Worm (Caenorhabditis elegans) whole organism, L1 larva: ENCODE results near the gene clu-1.

ENCODE experiments used
- C16A3.4 ChIP-seq: fragments of 150-350 bp; optimal IDR thresholded peaks from 2 replicates; lab custom pipeline; 2014; ENCODE audit warnings: missing biosample characterization, missing genetic modification characterization
- F16B12.6 ChIP-seq: fragments of 150-350 bp; optimal IDR thresholded peaks from 2 replicates; lab custom pipeline; 2014; ENCODE audit warnings: missing biosample characterization, missing genetic modification characterization
- ama-1 ChIP-seq: fragments of 150-350 bp; optimal IDR thresholded peaks from 2 replicates; lab custom pipeline; 2014
- blmp-1 ChIP-seq: fragments of 150-350 bp; optimal IDR thresholded peaks from 2 replicates; lab custom pipeline; 2014; ENCODE audit warnings: missing biosample characterization, missing genetic modification characterization
- ceh-63 ChIP-seq: fragments of 200-800 bp; sonication (Bioruptor generic); optimal IDR thresholded peaks from 2 replicates; lab custom pipeline; 2018; ENCODE audit warnings: mild to moderate bottlenecking, missing genetic modification characterization, missing compliant biosample characterization
- ceh-88 ChIP-seq: fragments of 200-800 bp; sonication (Bioruptor generic); IDR thresholded peaks from 2 replicates; pipeline ENCODE4 v1.3.6; 2022; ENCODE audit warnings: missing genetic modification characterization, missing compliant biosample characterization
- dpl-1 ChIP-seq, 3 experiments: fragments of 150-350 bp in 2 of 3; sonication (generic microtip) in 1 of 3; optimal IDR thresholded peaks; 2 replicates each; lab custom pipeline; 2014 to 2017; ENCODE audit warnings: missing biosample characterization in 3 of 3, missing genetic modification characterization in 3 of 3, missing genetic modification reagents in 3 of 3
- efl-1 ChIP-seq, 4 experiments: fragments of 150-350 bp; optimal IDR thresholded peaks in 3 of 4; peaks in 1 of 4; 1 replicate in 1 of 4; 2 replicates in 3 of 4; lab custom pipeline; 2014; ENCODE audit warnings: missing biosample characterization in 2 of 4, missing genetic modification characterization in 2 of 4, missing genetic modification reagents in 2 of 4
- egl-13 ChIP-seq: sonication (generic microtip); optimal IDR thresholded peaks from 2 replicates; lab custom pipeline; 2016; ENCODE audit warnings: missing genotype, missing genetic modification reagents, missing genetic modification characterization, missing compliant biosample characterization
- egl-27 ChIP-seq, 2 experiments: fragments of 150-350 bp in 1 of 2; sonication (generic microtip); optimal IDR thresholded peaks; 3 replicates each; lab custom pipeline; 2017 to 2018; ENCODE audit warnings: missing biosample characterization in 2 of 2, missing genetic modification characterization in 2 of 2, missing genetic modification reagents in 2 of 2
- elt-3 ChIP-seq, 6 experiments: fragments of 150-350 bp in 1 of 6; sonication (generic microtip); optimal IDR thresholded peaks; 2 replicates each; lab custom pipeline; 2017 to 2018; ENCODE audit warnings: missing biosample characterization in 6 of 6, missing genetic modification characterization in 6 of 6, inconsistent platforms in 1 of 6
- ets-5 ChIP-seq: fragments of 200-800 bp; sonication (Bioruptor generic); IDR thresholded peaks from 2 replicates; pipeline ENCODE4 v1.3.6; 2022; ENCODE audit warnings: missing genetic modification characterization, missing compliant biosample characterization
- fkh-10 ChIP-seq: sonication (generic microtip); optimal IDR thresholded peaks from 2 replicates; lab custom pipeline; 2017; ENCODE audit warnings: missing biosample characterization, missing genetic modification reagents, missing genetic modification characterization
- fos-1 ChIP-seq: fragments of 150-350 bp; optimal IDR thresholded peaks from 2 replicates; lab custom pipeline; 2014; ENCODE audit warnings: missing biosample characterization, missing genetic modification characterization
- hlh-17 ChIP-seq: fragments of 200-800 bp; sonication (Bioruptor generic); optimal IDR thresholded peaks from 2 replicates; lab custom pipeline; 2018; ENCODE audit warnings: missing genetic modification characterization, mild to moderate bottlenecking, missing compliant biosample characterization, moderate library complexity, borderline replicate concordance
- lin-13 ChIP-seq: fragments of 150-350 bp; optimal IDR thresholded peaks from 2 replicates; lab custom pipeline; 2014; ENCODE audit warnings: missing biosample characterization, missing genetic modification reagents, missing genetic modification characterization
- lin-14 ChIP-seq: fragments of 200-800 bp; sonication (Bioruptor generic); optimal IDR thresholded peaks from 2 replicates; lab custom pipeline; 2018; ENCODE audit warnings: mild to moderate bottlenecking, missing genetic modification characterization, moderate library complexity, missing compliant biosample characterization
- lin-35 ChIP-seq, 2 experiments: fragments of 150-350 bp; optimal IDR thresholded peaks; 2 replicates each; lab custom pipeline; 2014; ENCODE audit warnings: missing biosample characterization in 2 of 2, missing genetic modification characterization in 2 of 2, missing genetic modification reagents in 2 of 2
- lir-3 ChIP-seq: sonication (generic microtip); optimal IDR thresholded peaks from 2 replicates; lab custom pipeline; 2016; ENCODE audit warnings: mild to moderate bottlenecking, missing genetic modification characterization, moderate library complexity, missing compliant biosample characterization; ENCODE audit not compliant: poor library complexity
- lsy-2 ChIP-seq, 2 experiments: fragments of 150-350 bp; optimal IDR thresholded peaks; 2 replicates each; lab custom pipeline; 2014; ENCODE audit warnings: missing biosample characterization in 2 of 2, missing genetic modification characterization in 2 of 2
- mab-9 ChIP-seq: fragments of 200-800 bp; sonication (Bioruptor generic); IDR thresholded peaks from 2 replicates; pipeline ENCODE4 v1.3.6; 2022; ENCODE audit warnings: missing genetic modification reagents, missing genetic modification characterization, missing compliant biosample characterization
- mef-2 ChIP-seq: fragments of 150-350 bp; optimal IDR thresholded peaks from 2 replicates; lab custom pipeline; 2014; ENCODE audit warnings: missing biosample characterization, missing genetic modification characterization
- mep-1 ChIP-seq: fragments of 150-350 bp; optimal IDR thresholded peaks from 2 replicates; lab custom pipeline; 2014; ENCODE audit warnings: missing biosample characterization, missing genetic modification characterization
- nhr-11 ChIP-seq: fragments of 150-350 bp; optimal IDR thresholded peaks from 2 replicates; lab custom pipeline; 2014; ENCODE audit warnings: missing biosample characterization, missing genetic modification characterization
- nhr-19 ChIP-seq: fragments of 200-800 bp; sonication (Bioruptor generic); conservative IDR thresholded peaks from 2 replicates; pipeline ENCODE4 v1.3.6; 2022; ENCODE audit warnings: missing genetic modification characterization, missing compliant biosample characterization
- nhr-20 ChIP-seq: sonication (generic microtip); optimal IDR thresholded peaks from 2 replicates; lab custom pipeline; 2016; ENCODE audit warnings: mild to moderate bottlenecking, missing genetic modification characterization, missing compliant biosample characterization
- nhr-71 ChIP-seq: sonication (generic microtip); optimal IDR thresholded peaks from 2 replicates; lab custom pipeline; 2016; ENCODE audit warnings: mild to moderate bottlenecking, missing genetic modification characterization, moderate library complexity, missing compliant biosample characterization
- pax-3 ChIP-seq: fragments of 200-800 bp; sonication (Bioruptor generic); optimal IDR thresholded peaks from 2 replicates; lab custom pipeline; 2018; ENCODE audit warnings: mild to moderate bottlenecking, missing genetic modification characterization, moderate library complexity, missing compliant biosample characterization
- pqm-1 ChIP-seq: sonication (generic microtip); optimal IDR thresholded peaks from 3 replicates; lab custom pipeline; 2017; ENCODE audit warnings: missing biosample characterization, missing genetic modification characterization
- skn-1 ChIP-seq: fragments of 150-350 bp; optimal IDR thresholded peaks from 2 replicates; lab custom pipeline; 2014; ENCODE audit warnings: missing biosample characterization, missing genetic modification characterization
- snu-23 ChIP-seq: sonication (generic microtip); optimal IDR thresholded peaks from 2 replicates; lab custom pipeline; 2016; ENCODE audit warnings: missing genetic modification characterization, missing compliant biosample characterization
- sox-4 ChIP-seq: sonication (generic microtip); optimal IDR thresholded peaks from 2 replicates; lab custom pipeline; 2016; ENCODE audit warnings: missing genetic modification characterization, missing compliant biosample characterization
- sptf-1 ChIP-seq: fragments of 150-350 bp; optimal IDR thresholded peaks from 2 replicates; lab custom pipeline; 2014; ENCODE audit warnings: missing biosample characterization, missing genetic modification characterization
- tbx-2 ChIP-seq: sonication (generic microtip); optimal IDR thresholded peaks from 2 replicates; lab custom pipeline; 2016; ENCODE audit warnings: missing genetic modification characterization, missing compliant biosample characterization
- unc-30 ChIP-seq: sonication (generic microtip); optimal IDR thresholded peaks from 2 replicates; lab custom pipeline; 2017; ENCODE audit warnings: missing biosample characterization, missing genetic modification characterization
- unc-62 ChIP-seq: fragments of 150-350 bp; optimal IDR thresholded peaks from 2 replicates; lab custom pipeline; 2014; ENCODE audit warnings: missing biosample characterization, missing genetic modification reagents, missing genetic modification characterization
- unc-86 ChIP-seq: sonication (generic microtip); optimal IDR thresholded peaks from 2 replicates; lab custom pipeline; 2016; ENCODE audit warnings: missing genetic modification characterization, missing compliant biosample characterization
- xbp-1 ChIP-seq: sonication (generic microtip); optimal IDR thresholded peaks from 2 replicates; lab custom pipeline; 2016; ENCODE audit warnings: missing genetic modification characterization, missing compliant biosample characterization
- zip-4 ChIP-seq: fragments of 200-800 bp; sonication (Bioruptor generic); optimal IDR thresholded peaks from 2 replicates; lab custom pipeline; 2018; ENCODE audit warnings: mild to moderate bottlenecking, missing genetic modification characterization, moderate library complexity, missing compliant biosample characterization
- ztf-4 ChIP-seq: fragments of 150-350 bp; optimal IDR thresholded peaks from 2 replicates; lab custom pipeline; 2014; ENCODE audit warnings: missing biosample characterization, missing genetic modification characterization

The clu-1 gene

ce11 chrIII:9538655-9539155 is 17.4 kb upstream of the clu-1 start, which contains the start of gene ZK1098.3 (continued):
- TF ChIP-seq lin-14 (GFP tag; lab: Kevin White, UChicago) (no peak), mep-1 (tag; lab: Kevin White, UChicago) (peak; percentile 49), mef-2 (tag; lab: Kevin White, UChicago) (no peak), ceh-63 (GFP tag; lab: Kevin White, UChicago) (no peak)
- TF ChIP-seq, all 84 proteins: peak for 6

ce11 chrIII:9528824-9529223 is 7.6 kb upstream of the clu-1 start, which contains the start of gene ZK1098.2:
Gene ZK1098.2, plus strand, starts transcription at chrIII:9529159.
- no peak for TF ChIP-seq fos-1 (tag; lab: Kevin White, UChicago)
- no peak for TF ChIP-seq unc-86 (tag; lab: Kevin White, UChicago)
- TF ChIP-seq fkh-10, result no peak
- TF ChIP-seq skn-1 (tag; lab: Kevin White, UChicago), result peak; percentile 1
- peak; percentile 46 for TF ChIP-seq blmp-1 (tag; lab: Kevin White, UChicago)
- TF ChIP-seq elt-3 (tag; optimal IDR thresholded peaks at IDR 0.05; lab: Kevin White, UChicago), result peak in 1 of 6 experiments; percentile 7
- TF ChIP-seq F16B12.6 (tag; lab: Kevin White, UChicago), result peak; percentile 80
- peak; percentile 5 to 14 for TF ChIP-seq efl-1 (optimal IDR thresholded peaks at IDR 0.05; lab: Kevin White, UChicago)
- TF ChIP-seq efl-1 (GFP tag; optimal IDR thresholded peaks at IDR 0.05 in 1 of 2; lab: Kevin White, UChicago), result peak in 1 of 2 experiments; percentile 23
- no peak for TF ChIP-seq ztf-4 (tag; lab: Kevin White, UChicago)
- TF ChIP-seq lir-3 (tag; lab: Kevin White, UChicago), result no peak
- TF ChIP-seq zip-4 (GFP tag; lab: Kevin White, UChicago), result no peak
- TF ChIP-seq unc-62 (GFP tag; lab: Kevin White, UChicago), result no peak
- TF ChIP-seq lin-35 (GFP tag; optimal IDR thresholded peaks at IDR 0.05; lab: Kevin White, UChicago), result peak; percentile 22 to 32
- peak; percentile 68 for TF ChIP-seq mep-1 (tag; lab: Kevin White, UChicago)
- TF ChIP-seq mab-9 (GFP tag; lab: Robert Waterston, UW), result no peak
- no peak for TF ChIP-seq ets-5 (GFP tag; lab: Robert Waterston, UW)
- TF ChIP-seq nhr-20 (tag; lab: Kevin White, UChicago), result no peak
- no peak for TF ChIP-seq egl-13
- TF ChIP-seq hlh-17 (GFP tag; lab: Kevin White, UChicago), result no peak
- TF ChIP-seq pqm-1 (tag; lab: Kevin White, UChicago), result no peak
- no peak for TF ChIP-seq nhr-19 (GFP tag; lab: Robert Waterston, UW)
- peak; percentile 23 for TF ChIP-seq snu-23 (GFP tag; lab: Kevin White, UChicago)
- peak in 1 of 3 experiments; percentile 42 for TF ChIP-seq dpl-1 (GFP tag; optimal IDR thresholded peaks at IDR 0.05; lab: Kevin White, UChicago)
- TF ChIP-seq C16A3.4 (tag; lab: Kevin White, UChicago), result peak; percentile 28
- TF ChIP-seq xbp-1 (tag; lab: Kevin White, UChicago), result no peak
- TF ChIP-seq lsy-2 (tag; optimal IDR thresholded peaks at IDR 0.05; lab: Kevin White, UChicago), result peak; percentile 30 to 53
- no peak for TF ChIP-seq nhr-11 (tag; lab: Kevin White, UChicago)
- TF ChIP-seq tbx-2 (tag; lab: Kevin White, UChicago), result no peak

ce11 chrIII:9526851-9527250 is 5.6 kb upstream of the clu-1 start, which contains the start of gene ZK1098.6:
Gene ZK1098.6, plus strand, starts transcription at chrIII:9527151.
- TF ChIP-seq sox-4 (tag; lab: Kevin White, UChicago) (no peak), nhr-71 (tag; lab: Kevin White, UChicago) (no peak), unc-30 (no peak)
- TF ChIP-seq, all 84 proteins: peak for 0

- TF ChIP-seq ceh-88 (GFP tag; lab: Robert Waterston, UW) (no peak), sptf-1 (tag; lab: Kevin White, UChicago) (no peak), pqm-1 (tag; lab: Kevin White, UChicago) (no peak), pax-3 (no peak), ama-1 (lab: Kevin White, UChicago) (no peak), egl-27 (tag; optimal IDR thresholded peaks at IDR 0.05; lab: Kevin White, UChicago) (no peak), nhr-20 (tag; lab: Kevin White, UChicago) (no peak), lin-35 (GFP tag; optimal IDR thresholded peaks at IDR 0.05; lab: Kevin White, UChicago) (no peak), egl-13 (no peak), blmp-1 (tag; lab: Kevin White, UChicago) (no peak), lin-13 (GFP tag; lab: Kevin White, UChicago) (no peak)
- TF ChIP-seq, all 84 proteins: peak for 0
Measured at ce11 chrIII:9525252-9525651, 4.0 kb upstream of the clu-1 start, which contains the start of gene trpp-3. Gene trpp-3, plus strand, starts transcription at chrIII:9525552.
